Fruit fly (Drosophila melanogaster): ENCODE results near the gene Tomosyn.

The Tomosyn gene

dm6 chrX:12670530-12671285, 39.3 kb downstream of the Tomosyn start:
- TF ChIP-seq CG33017 (tag; optimal IDR thresholded peaks at IDR 0.05) = no peak
- TF ChIP-seq ovo (GFP tag; optimal IDR thresholded peaks at IDR 0.05) = no peak
- no peak for TF ChIP-seq Mnt (GFP tag; optimal IDR thresholded peaks at IDR 0.05)
- TF ChIP-seq cic (GFP tag; optimal IDR thresholded peaks at IDR 0.05) = no peak
- TF ChIP-seq kay (GFP tag; ENCODE audit: borderline replicate concordance) = no peak
- no peak for TF ChIP-seq CG7045 (GFP tag; optimal IDR thresholded peaks at IDR 0.05)
- TF ChIP-seq Clk (GFP tag; optimal IDR thresholded peaks at IDR 0.05) = no peak
- no peak for TF ChIP-seq Crg-1 (GFP tag; optimal IDR thresholded peaks at IDR 0.05)
- TF ChIP-seq CG14711 (tag; optimal IDR thresholded peaks at IDR 0.05) = no peak
- no peak for TF ChIP-seq Hr96 (GFP tag; optimal IDR thresholded peaks at IDR 0.05)
- no peak for TF ChIP-seq pad (GFP tag; optimal IDR thresholded peaks at IDR 0.05)
- TF ChIP-seq CG12768 (GFP tag; optimal IDR thresholded peaks at IDR 0.05) = no peak
- TF ChIP-seq CG7101 (tag; optimal IDR thresholded peaks at IDR 0.05) = no peak
- no peak for TF ChIP-seq CG11617 (GFP tag; optimal IDR thresholded peaks at IDR 0.05)
- TF ChIP-seq toe (GFP tag; optimal IDR thresholded peaks at IDR 0.05) = no peak
- TF ChIP-seq cnc (optimal IDR thresholded peaks at IDR 0.05) = no peak

dm6 chrX:12672317-12673172, 41.1 kb downstream of the Tomosyn start:
- no peak for TF ChIP-seq cnc (optimal IDR thresholded peaks at IDR 0.05)
- TF ChIP-seq CG7101 (tag; optimal IDR thresholded peaks at IDR 0.05) = peak; percentile 55
- no peak for TF ChIP-seq Clk (GFP tag; optimal IDR thresholded peaks at IDR 0.05)
- TF ChIP-seq CG1620 (GFP tag; optimal IDR thresholded peaks at IDR 0.05) = no peak
- TF ChIP-seq CG12768 (GFP tag; optimal IDR thresholded peaks at IDR 0.05) = no peak
- TF ChIP-seq Hr96 (GFP tag; optimal IDR thresholded peaks at IDR 0.05) = no peak
- TF ChIP-seq cic (GFP tag; optimal IDR thresholded peaks at IDR 0.05) = no peak
- TF ChIP-seq CG7045 (GFP tag; optimal IDR thresholded peaks at IDR 0.05) = no peak
- no peak for TF ChIP-seq bab1 (GFP tag; optimal IDR thresholded peaks at IDR 0.05)
- no peak for TF ChIP-seq CG11617 (GFP tag; optimal IDR thresholded peaks at IDR 0.05)
- no peak for TF ChIP-seq CG14711 (tag; optimal IDR thresholded peaks at IDR 0.05)
- no peak for TF ChIP-seq pad (GFP tag; optimal IDR thresholded peaks at IDR 0.05)
- peak; percentile 77 for TF ChIP-seq ovo (GFP tag; optimal IDR thresholded peaks at IDR 0.05)
- no peak for TF ChIP-seq Mnt (GFP tag; optimal IDR thresholded peaks at IDR 0.05)
- no peak for TF ChIP-seq tj (GFP tag; optimal IDR thresholded peaks at IDR 0.05)
- peak; percentile 24 for TF ChIP-seq CG5204 (GFP tag; optimal IDR thresholded peaks at IDR 0.05)
- TF ChIP-seq toe (GFP tag; optimal IDR thresholded peaks at IDR 0.05) = no peak
- peak; percentile 82 for TF ChIP-seq kay (GFP tag; ENCODE audit: borderline replicate concordance)
- no peak for TF ChIP-seq CG33017 (tag; optimal IDR thresholded peaks at IDR 0.05)
- no peak for TF ChIP-seq Crg-1 (GFP tag; optimal IDR thresholded peaks at IDR 0.05)

dm6 chrX:12673833-12674541, 42.6 kb downstream of the Tomosyn start:
- TF ChIP-seq ovo (GFP tag; optimal IDR thresholded peaks at IDR 0.05) (no peak), kay (GFP tag; ENCODE audit: borderline replicate concordance) (peak; percentile 59)

dm6 chrX:12675284-12675683, 43.9 kb downstream of the Tomosyn start:
- TF ChIP-seq CG1620 (GFP tag; optimal IDR thresholded peaks at IDR 0.05) (no peak), cic (GFP tag; optimal IDR thresholded peaks at IDR 0.05) (no peak), toe (GFP tag; optimal IDR thresholded peaks at IDR 0.05) (no peak), CG14711 (tag; optimal IDR thresholded peaks at IDR 0.05) (peak; percentile 37)

dm6 chrX:12675798-12676553, 44.6 kb downstream of the Tomosyn start:
- no peak for TF ChIP-seq bab1 (GFP tag; optimal IDR thresholded peaks at IDR 0.05)
- no peak for TF ChIP-seq cic (GFP tag; optimal IDR thresholded peaks at IDR 0.05)
- no peak for TF ChIP-seq CG7101 (tag; optimal IDR thresholded peaks at IDR 0.05)
- TF ChIP-seq Crg-1 (GFP tag; optimal IDR thresholded peaks at IDR 0.05) = no peak
- no peak for TF ChIP-seq pad (GFP tag; optimal IDR thresholded peaks at IDR 0.05)
- TF ChIP-seq kay (GFP tag; ENCODE audit: borderline replicate concordance) = peak; percentile 40

Measured in whole organism, adult.